Worm (Caenorhabditis elegans): ENCODE measurements around the gene asp-3.

Gene asp-3

ce11 chrX:6742011-6742683 lies 48.7 kb upstream of the asp-3 start, which contains the start of gene mdl-1 (continued):
- no peak for TF ChIP-seq Y116A8C.19 (tag; optimal IDR thresholded peaks at IDR 0.05; ENCODE audit: borderline replicate concordance)
- TF ChIP-seq lsy-2 (tag; optimal IDR thresholded peaks at IDR 0.05), result peak; percentile 77 to 87
- TF ChIP-seq tlp-1 (tag; optimal IDR thresholded peaks at IDR 0.05), result no peak
- TF ChIP-seq pag-3 (tag; optimal IDR thresholded peaks at IDR 0.05; ENCODE audit: borderline replicate concordance, insufficient read depth), result no peak
- peak; percentile 51 for TF ChIP-seq pqm-1 (tag; optimal IDR thresholded peaks at IDR 0.05)
- peak; percentile 73 for TF ChIP-seq fos-1 (tag; optimal IDR thresholded peaks at IDR 0.05)
- TF ChIP-seq rnt-1 (tag; optimal IDR thresholded peaks at IDR 0.05), result peak; percentile 94
- peak; percentile 24 for TF ChIP-seq elt-2 (tag; optimal IDR thresholded peaks at IDR 0.05)
- TF ChIP-seq lin-13 (GFP tag; optimal IDR thresholded peaks at IDR 0.05), result peak; percentile 73
- TF ChIP-seq egl-27 (tag; optimal IDR thresholded peaks at IDR 0.05), result peak; percentile 89 to 91
- no peak for TF ChIP-seq sptf-1 (tag; optimal IDR thresholded peaks at IDR 0.05)
- peak; percentile 99 for TF ChIP-seq lin-14 (GFP tag; optimal IDR thresholded peaks at IDR 0.05)
- TF ChIP-seq xbp-1 (tag; optimal IDR thresholded peaks at IDR 0.05), result peak; percentile 70
- TF ChIP-seq swsn-7 (tag; optimal IDR thresholded peaks at IDR 0.05), result peak; percentile 76
- TF ChIP-seq vab-15 (tag; optimal IDR thresholded peaks at IDR 0.05), result peak; percentile 42
- TF ChIP-seq C16A3.4 (tag; optimal IDR thresholded peaks at IDR 0.05), result peak; percentile 64
- peak; percentile 87 for TF ChIP-seq nhr-77 (tag; optimal IDR thresholded peaks at IDR 0.05)
- TF ChIP-seq hlh-4 (tag; optimal IDR thresholded peaks at IDR 0.05), result no peak
- TF ChIP-seq fkh-10 (GFP tag; optimal IDR thresholded peaks at IDR 0.05), result peak; percentile 84
- TF ChIP-seq nhr-71 (tag; optimal IDR thresholded peaks at IDR 0.05), result peak; percentile 95
- TF ChIP-seq tbx-2 (tag; optimal IDR thresholded peaks at IDR 0.05), result peak; percentile 84
- TF ChIP-seq unc-98 (GFP tag; IDR thresholded peaks at IDR 0.05), result peak; percentile 80
- TF ChIP-seq nhr-19 (GFP tag; conservative IDR thresholded peaks at IDR 0.05), result peak; percentile 99
- TF ChIP-seq nhr-20 (tag; optimal IDR thresholded peaks at IDR 0.05), result peak; percentile 89
- peak; percentile 67 for TF ChIP-seq egl-13 (tag; optimal IDR thresholded peaks at IDR 0.05)
- TF ChIP-seq mef-2 (tag; optimal IDR thresholded peaks at IDR 0.05), result peak; percentile 65
- peak; percentile 94 for TF ChIP-seq ama-1 (optimal IDR thresholded peaks at IDR 0.05)
- peak; percentile 94 for TF ChIP-seq jun-1 (tag; optimal IDR thresholded peaks at IDR 0.05)
- no peak for TF ChIP-seq lin-15B (tag; optimal IDR thresholded peaks at IDR 0.05)
- peak; percentile 78 for TF ChIP-seq ceh-8 (GFP tag; optimal IDR thresholded peaks at IDR 0.05)
- no peak for TF ChIP-seq C34B4.2 (tag; optimal IDR thresholded peaks at IDR 0.05)
- TF ChIP-seq sox-4 (tag; optimal IDR thresholded peaks at IDR 0.05), result peak; percentile 45
- TF ChIP-seq F16B12.6 (tag; optimal IDR thresholded peaks at IDR 0.05), result no peak
- peak; percentile 84 for TF ChIP-seq grh-1 (GFP tag; IDR thresholded peaks at IDR 0.05)
- peak; percentile 71 for TF ChIP-seq mep-1 (tag; optimal IDR thresholded peaks at IDR 0.05)
- no peak for TF ChIP-seq aly-2 (tag; optimal IDR thresholded peaks at IDR 0.05)
- TF ChIP-seq ceh-82 (tag; optimal IDR thresholded peaks at IDR 0.05), result peak; percentile 75 to 93 (median 78)
- peak; percentile 88 for TF ChIP-seq nhr-85 (tag)
- peak; percentile 76 for TF ChIP-seq unc-130 (tag; optimal IDR thresholded peaks at IDR 0.05)
- TF ChIP-seq lir-3 (tag; optimal IDR thresholded peaks at IDR 0.05; ENCODE audit: poor library complexity), result no peak
- peak; percentile 58 for TF ChIP-seq nhr-11 (tag; optimal IDR thresholded peaks at IDR 0.05)
- TF ChIP-seq ceh-88 (GFP tag; IDR thresholded peaks at IDR 0.05), result peak; percentile 55; the same call in 1 of the 2 replicates
- peak; percentile 43 for TF ChIP-seq efl-3 (GFP tag; optimal IDR thresholded peaks at IDR 0.05)
- peak; percentile 92 for TF ChIP-seq skn-1 (tag; optimal IDR thresholded peaks at IDR 0.05)
- TF ChIP-seq zag-1 (tag; optimal IDR thresholded peaks at IDR 0.05), result no peak
- peak in 4 of 6 experiments; percentile 5 to 85 (median 56) for TF ChIP-seq elt-3 (tag; optimal IDR thresholded peaks at IDR 0.05)

Measured in whole organism, L1 larva.